Worm (Caenorhabditis elegans) whole organism, early embryonic: Measurements from ENCODE around the gene his-69.

Experiments
- B0310.2 ChIP-seq: sonication (generic microtip); optimal IDR thresholded peaks from 2 replicates; lab custom pipeline; 2016; ENCODE audit warnings: mild to moderate bottlenecking, missing genetic modification characterization, missing compliant biosample characterization
- F13C5.2 ChIP-seq: sonication (generic microtip); optimal IDR thresholded peaks from 2 replicates; lab custom pipeline; 2017; ENCODE audit warnings: mild to moderate bottlenecking, missing genetic modification characterization, inconsistent platforms, missing compliant biosample characterization
- ama-1 ChIP-seq: fragments of 150-350 bp; optimal IDR thresholded peaks from 2 replicates; lab custom pipeline; 2014
- ets-7 ChIP-seq: sonication (generic microtip); optimal IDR thresholded peaks from 2 replicates; lab custom pipeline; 2016; ENCODE audit warnings: missing genotype, missing genetic modification characterization, missing compliant biosample characterization
- flt-1 ChIP-seq: fragments of 200-800 bp; sonication (Bioruptor generic); IDR thresholded peaks from 2 replicates; pipeline ENCODE4 v1.3.6; 2022; ENCODE audit warnings: missing genetic modification characterization, missing compliant biosample characterization
- hnd-1 ChIP-seq: sonication (generic microtip); optimal IDR thresholded peaks from 2 replicates; lab custom pipeline; 2016; ENCODE audit warnings: missing genetic modification characterization, missing compliant biosample characterization
- pes-1 ChIP-seq: fragments of 200-800 bp; sonication (Bioruptor generic); IDR thresholded peaks from 2 replicates; pipeline ENCODE4 v1.3.6; 2022; ENCODE audit warnings: missing genetic modification reagents, missing genetic modification characterization, missing compliant biosample characterization
- scrt-1 ChIP-seq: fragments of 200-800 bp; sonication (Bioruptor generic); IDR thresholded peaks from 2 replicates; pipeline ENCODE4 v1.3.6; 2022; ENCODE audit warnings: missing genetic modification characterization, missing compliant biosample characterization

DNA sequence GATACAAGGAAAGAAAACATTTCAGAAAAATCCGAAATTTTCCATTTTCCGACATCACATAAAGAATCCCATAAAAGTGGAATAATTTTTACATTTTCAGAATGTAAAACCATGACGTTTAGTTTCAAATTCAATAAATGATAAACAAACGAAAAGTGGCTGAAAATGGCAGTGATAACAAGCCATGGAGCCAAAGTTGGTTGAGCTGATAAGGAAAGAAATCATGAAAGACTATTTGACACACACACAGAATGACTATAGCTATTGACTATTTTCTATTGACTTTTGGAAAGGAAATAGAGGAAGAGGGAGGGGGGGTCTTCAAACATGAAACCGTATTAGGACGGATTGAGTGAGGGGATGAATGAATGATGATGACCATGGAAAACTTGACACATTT is 18.8 kb downstream of the his-69 start:
- TF ChIP-seq pes-1 (GFP tag; lab: Robert Waterston, UW) = no peak
- TF ChIP-seq hnd-1 (tag; lab: Kevin White, UChicago) = no peak
- no peak for TF ChIP-seq ets-7 (tag; lab: Kevin White, UChicago)
- no peak for TF ChIP-seq ama-1 (lab: Kevin White, UChicago)
- no peak for TF ChIP-seq scrt-1 (GFP tag; lab: Robert Waterston, UW)
- TF ChIP-seq F13C5.2 (tag; lab: Kevin White, UChicago) = no peak
- TF ChIP-seq B0310.2 (tag; lab: Kevin White, UChicago) = no peak
- TF ChIP-seq flt-1 = no peak
